Fruit fly (Drosophila melanogaster) whole organism, embryonic: ENCODE results near the gene boil.

Source experiments
- Ada2b ChIP-seq: fragments of 200-800 bp; sonication (Bioruptor generic); IDR thresholded peaks from 2 replicates; pipeline ENCODE4 v1.3.6; 2022; ENCODE audit warnings: missing biosample characterization, missing genetic modification characterization
- Bgb ChIP-seq: fragments of 200-800 bp; sonication (Bioruptor generic); IDR thresholded peaks from 2 replicates; pipeline ENCODE4 v1.3.6; 2022; ENCODE audit warnings: missing biosample characterization, missing genetic modification characterization; ENCODE audit not compliant: partially characterized antibody
- BtbVII ChIP-seq: fragments of 200-800 bp; sonication (Bioruptor generic); optimal IDR thresholded peaks from 3 replicates; lab custom pipeline; 2017; ENCODE audit warnings: missing biosample characterization, mild to moderate bottlenecking, missing genetic modification characterization
- C15 ChIP-seq: fragments of 200-800 bp; sonication (Bioruptor generic); IDR thresholded peaks from 3 replicates; pipeline ENCODE4 v1.3.6; 2022; ENCODE audit warnings: missing biosample characterization, missing genetic modification characterization
- CG10979 ChIP-seq: fragments of 200-800 bp; sonication (Bioruptor generic); optimal IDR thresholded peaks from 2 replicates; lab custom pipeline; 2018; ENCODE audit warnings: missing biosample characterization, mild to moderate bottlenecking, missing genetic modification characterization, moderate library complexity
- CG11504 ChIP-seq: fragments of 200-800 bp; sonication (Bioruptor generic); optimal IDR thresholded peaks from 3 replicates; lab custom pipeline; 2019; ENCODE audit warnings: missing biosample characterization, mild to moderate bottlenecking, missing genetic modification characterization, moderate library complexity
- CG11696 ChIP-seq: fragments of 200-800 bp; sonication (Bioruptor generic); IDR thresholded peaks from 2 replicates; pipeline ENCODE4 v1.3.6; 2022; ENCODE audit warnings: missing biosample characterization, missing genetic modification characterization
- CG12769 ChIP-seq: fragments of 200-800 bp; sonication (Bioruptor generic); optimal IDR thresholded peaks from 2 replicates; lab custom pipeline; 2019; ENCODE audit warnings: missing biosample characterization, mild to moderate bottlenecking, missing genetic modification characterization, moderate library complexity
- CG13424 ChIP-seq: fragments of 200-800 bp; sonication (Bioruptor generic); optimal IDR thresholded peaks from 2 replicates; lab custom pipeline; 2019; ENCODE audit warnings: missing biosample characterization, mild to moderate bottlenecking, missing genetic modification characterization, moderate library complexity
- CG15696 ChIP-seq: fragments of 200-800 bp; sonication (Bioruptor generic); optimal IDR thresholded peaks from 2 replicates; lab custom pipeline; 2019; ENCODE audit warnings: missing biosample characterization, mild to moderate bottlenecking, missing genetic modification characterization, moderate library complexity
- CG16813 ChIP-seq: fragments of 200-800 bp; sonication (Bioruptor generic); IDR thresholded peaks from 3 replicates; pipeline ENCODE4 v1.3.6; 2022; ENCODE audit warnings: missing biosample characterization, missing genetic modification characterization; ENCODE audit not compliant: partially characterized antibody
- CG17912 ChIP-seq: fragments of 200-800 bp; sonication (Bioruptor generic); optimal IDR thresholded peaks from 2 replicates; lab custom pipeline; 2018; ENCODE audit warnings: missing biosample characterization, mild to moderate bottlenecking, missing genetic modification characterization
- CG3847 ChIP-seq: fragments of 200-800 bp; sonication (Bioruptor generic); IDR thresholded peaks from 2 replicates; pipeline ENCODE4 v1.3.6; 2022; ENCODE audit warnings: missing biosample characterization, missing genetic modification characterization
- CG4360 ChIP-seq: fragments of 200-800 bp; sonication (Bioruptor generic); IDR thresholded peaks from 2 replicates; pipeline ENCODE4 v1.3.6; 2022; ENCODE audit warnings: missing biosample characterization, missing genetic modification characterization
- CG4707 ChIP-seq: fragments of 200-800 bp; sonication (Bioruptor generic); optimal IDR thresholded peaks from 2 replicates; lab custom pipeline; 2018; ENCODE audit warnings: missing biosample characterization, mild to moderate bottlenecking, missing genetic modification characterization, moderate library complexity
- CG7556 ChIP-seq: fragments of 200-800 bp; sonication (Bioruptor generic); optimal IDR thresholded peaks from 2 replicates; lab custom pipeline; 2017; ENCODE audit warnings: missing biosample characterization, mild to moderate bottlenecking, missing genetic modification characterization
- CG7786 ChIP-seq: fragments of 200-800 bp; sonication (Bioruptor generic); optimal IDR thresholded peaks from 2 replicates; lab custom pipeline; 2016; ENCODE audit warnings: missing biosample characterization, missing genetic modification characterization
- CG8290 ChIP-seq, 3 experiments: fragments of 200-800 bp; sonication (Bioruptor generic); optimal IDR thresholded peaks; 2 replicates each; lab custom pipeline; 2016 to 2019; ENCODE audit warnings: missing biosample characterization in 3 of 3, missing genetic modification characterization in 3 of 3, mild to moderate bottlenecking in 2 of 3, moderate library complexity in 1 of 3
- CG8478 ChIP-seq: fragments of >200 bp; optimal IDR thresholded peaks from 2 replicates; lab custom pipeline; 2018
- CG8944 ChIP-seq: fragments of 200-800 bp; sonication (Bioruptor generic); optimal IDR thresholded peaks from 3 replicates; lab custom pipeline; 2016; ENCODE audit warnings: missing biosample characterization, missing genetic modification characterization
- CkIIα-i1 ChIP-seq: fragments of 200-800 bp; sonication (Bioruptor generic); IDR thresholded peaks from 2 replicates; pipeline ENCODE4 v1.3.6; 2022; ENCODE audit warnings: missing biosample characterization, missing genetic modification characterization
- Dek ChIP-seq: fragments of 200-800 bp; sonication (Bioruptor generic); optimal IDR thresholded peaks from 3 replicates; lab custom pipeline; 2019; ENCODE audit warnings: missing biosample characterization, mild to moderate bottlenecking, missing genetic modification characterization, moderate library complexity
- Dfd ChIP-seq, 2 experiments: fragments of >200 bp; optimal IDR thresholded peaks; 2 replicates each; lab custom pipeline; 2017; ENCODE audit warnings: missing biosample characterization in 2 of 2, missing genetic modification characterization in 2 of 2
- Dll ChIP-seq: fragments of 200-800 bp; sonication (Bioruptor generic); IDR thresholded peaks from 4 replicates; pipeline ENCODE4 v1.3.6; 2022; ENCODE audit warnings: missing biosample characterization, missing genetic modification characterization; ENCODE audit not compliant: partially characterized antibody
- Hmr ChIP-seq: fragments of 200-800 bp; sonication (Bioruptor generic); optimal IDR thresholded peaks from 3 replicates; lab custom pipeline; 2017; ENCODE audit warnings: mild to moderate bottlenecking, missing biosample characterization, missing genetic modification reagents, missing genetic modification characterization
- Mad ChIP-seq: fragments of 200-800 bp; sonication (Bioruptor generic); optimal IDR thresholded peaks from 2 replicates; lab custom pipeline; 2016; ENCODE audit warnings: missing biosample characterization, missing genetic modification characterization
- NC2α ChIP-seq: fragments of 200-800 bp; sonication (Bioruptor generic); optimal IDR thresholded peaks from 2 replicates; lab custom pipeline; 2016; ENCODE audit warnings: missing biosample characterization, missing genetic modification characterization
- Oli ChIP-seq: fragments of 200-800 bp; sonication (Bioruptor generic); optimal IDR thresholded peaks from 2 replicates; lab custom pipeline; 2018; ENCODE audit warnings: missing biosample characterization, mild to moderate bottlenecking, missing genetic modification characterization, moderate library complexity
- Sry-β ChIP-seq: fragments of 200-800 bp; sonication (Bioruptor generic); optimal IDR thresholded peaks from 2 replicates; lab custom pipeline; 2018; ENCODE audit warnings: missing biosample characterization, mild to moderate bottlenecking, missing genetic modification characterization, moderate library complexity
- ara ChIP-seq: fragments of 200-800 bp; sonication (Bioruptor generic); IDR thresholded peaks from 2 replicates; pipeline ENCODE4 v1.3.6; 2022; ENCODE audit warnings: missing biosample characterization, missing genetic modification characterization
- bsh ChIP-seq, 2 experiments: fragments of 200-800 bp; sonication (Bioruptor generic); optimal IDR thresholded peaks; 2 replicates each; lab custom pipeline; 2017 to 2018; ENCODE audit warnings: mild to moderate bottlenecking in 2 of 2, missing biosample characterization in 2 of 2, missing genetic modification characterization in 2 of 2, moderate library complexity in 1 of 2
- crp ChIP-seq, 2 experiments: fragments of 200-800 bp; sonication (Bioruptor generic); optimal IDR thresholded peaks; 2 replicates in 1 of 2; 3 replicates in 1 of 2; lab custom pipeline; 2017; ENCODE audit warnings: missing biosample characterization in 2 of 2, missing genetic modification characterization in 2 of 2, mild to moderate bottlenecking in 1 of 2, moderate library complexity in 1 of 2
- da ChIP-seq: fragments of 200-800 bp; sonication (Bioruptor generic); optimal IDR thresholded peaks from 2 replicates; lab custom pipeline; 2016; ENCODE audit warnings: missing biosample characterization, missing genetic modification characterization
- ewg ChIP-seq: fragments of 200-800 bp; sonication (Bioruptor generic); optimal IDR thresholded peaks from 3 replicates; lab custom pipeline; 2017; ENCODE audit warnings: mild to moderate bottlenecking, missing biosample characterization, missing genetic modification reagents, missing genetic modification characterization
- fd64A ChIP-seq: fragments of 200-800 bp; sonication (Bioruptor generic); optimal IDR thresholded peaks from 3 replicates; lab custom pipeline; 2018; ENCODE audit warnings: missing biosample characterization, mild to moderate bottlenecking, missing genetic modification characterization
- hbn ChIP-seq: fragments of 200-800 bp; sonication (Bioruptor generic); IDR thresholded peaks from 2 replicates; pipeline ENCODE4 v1.3.6; 2022; ENCODE audit warnings: missing biosample characterization, missing genetic modification characterization; ENCODE audit not compliant: partially characterized antibody
- inv ChIP-seq: fragments of 200-800 bp; sonication (Bioruptor generic); IDR thresholded peaks from 2 replicates; pipeline ENCODE4 v1.3.6; 2022; ENCODE audit warnings: missing biosample characterization, missing genetic modification characterization; ENCODE audit not compliant: partially characterized antibody
- klu ChIP-seq: fragments of 200-800 bp; sonication (Bioruptor generic); IDR thresholded peaks from 2 replicates; pipeline ENCODE4 v1.3.6; 2022; ENCODE audit warnings: missing biosample characterization, missing genetic modification characterization
- kni ChIP-seq: fragments of 200-800 bp; sonication (Bioruptor generic); optimal IDR thresholded peaks from 3 replicates; lab custom pipeline; 2017; ENCODE audit warnings: mild to moderate bottlenecking, missing biosample characterization, missing genetic modification reagents, missing genetic modification characterization
- lola ChIP-seq, 3 experiments: fragments of >200 bp in 2 of 3; fragments of 200-800 bp in 1 of 3; sonication (Bioruptor generic) in 1 of 3; optimal IDR thresholded peaks; 2 replicates each; lab custom pipeline; 2017 to 2019; ENCODE audit warnings: missing biosample characterization in 3 of 3, missing genetic modification characterization in 3 of 3, mild to moderate bottlenecking in 1 of 3, moderate library complexity in 1 of 3
- nau ChIP-seq: fragments of 200-800 bp; sonication (Bioruptor generic); optimal IDR thresholded peaks from 3 replicates; lab custom pipeline; 2017; ENCODE audit warnings: missing biosample characterization, mild to moderate bottlenecking, missing genetic modification characterization, missing genetic modification reagents
- pb ChIP-seq: fragments of 200-800 bp; sonication (Bioruptor generic); optimal IDR thresholded peaks from 3 replicates; lab custom pipeline; 2016; ENCODE audit warnings: missing biosample characterization, missing genetic modification characterization
- pnt ChIP-seq: fragments of 200-800 bp; sonication (Bioruptor generic); optimal IDR thresholded peaks from 3 replicates; lab custom pipeline; 2016; ENCODE audit warnings: missing biosample characterization, missing genetic modification characterization
- ranshi ChIP-seq: fragments of 200-800 bp; sonication (Bioruptor generic); IDR thresholded peaks from 2 replicates; pipeline ENCODE4 v1.3.6; 2022; ENCODE audit warnings: missing biosample characterization, missing genetic modification characterization
- slp2 ChIP-seq: fragments of 200-800 bp; sonication (Bioruptor generic); optimal IDR thresholded peaks from 2 replicates; lab custom pipeline; 2016; ENCODE audit warnings: missing biosample characterization, missing genetic modification characterization
- sqz ChIP-seq: fragments of 200-800 bp; sonication (Bioruptor generic); optimal IDR thresholded peaks from 3 replicates; lab custom pipeline; 2018; ENCODE audit warnings: missing biosample characterization, mild to moderate bottlenecking, missing genetic modification characterization
- unpg ChIP-seq: fragments of 200-800 bp; sonication (Bioruptor generic); optimal IDR thresholded peaks from 3 replicates; lab custom pipeline; 2018; ENCODE audit warnings: missing biosample characterization, mild to moderate bottlenecking, missing genetic modification characterization, moderate library complexity

The boil gene

dm6 chrX:4909938-4910778 lies 34.7 kb downstream of the boil start (continued):
- TF ChIP-seq hbn (GFP tag; lab: Robert Waterston, UW) (0 out of 2 replicates have a peak, but pooled peaks have one; percentile 38), nau (GFP tag; lab: Kevin White, UChicago) (peak; percentile 100), ara (peak; percentile 100), kni (peak; percentile 92), CG8290 (GFP tag; optimal IDR thresholded peaks at IDR 0.05; lab: Kevin White, UChicago) (peak; percentile 99), CG8290 (tag; optimal IDR thresholded peaks at IDR 0.05; lab: Kevin White, UChicago) (peak; percentile 96 to 99), Dll (no peak), ranshi (peak; percentile 100), CG8944 (GFP tag; lab: Kevin White, UChicago) (peak; percentile 99), NC2α (GFP tag; lab: Kevin White, UChicago) (peak; percentile 99), CG11696 (GFP tag; lab: Robert Waterston, UW) (peak; percentile 98), fd64A (GFP tag; lab: Kevin White, UChicago) (peak; percentile 99), bsh (GFP tag; optimal IDR thresholded peaks at IDR 0.05; lab: Kevin White, UChicago) (peak; percentile 100), CG4360 (peak; percentile 98), Sry-β (GFP tag; lab: Kevin White, UChicago) (peak; percentile 79), slp2 (GFP tag; lab: Kevin White, UChicago) (peak; percentile 100), da (GFP tag; lab: Kevin White, UChicago) (peak; percentile 99), inv (GFP tag; lab: Robert Waterston, UW) (peak; percentile 13; the same call in 1 of the 2 replicates), CG15696 (tag; lab: Kevin White, UChicago) (peak; percentile 100), CG10979 (tag; lab: Kevin White, UChicago) (peak; percentile 100), Hmr (peak; percentile 100), lola (GFP tag; optimal IDR thresholded peaks at IDR 0.05; lab: Kevin White, UChicago) (peak in 1 of 3 experiments; percentile 100), CG11504 (tag; lab: Kevin White, UChicago) (peak; percentile 99), pnt (GFP tag; lab: Kevin White, UChicago) (peak; percentile 100), CG7786 (GFP tag; lab: Kevin White, UChicago) (peak; percentile 100), Oli (tag; lab: Kevin White, UChicago) (peak; percentile 100), CG3847 (peak; percentile 100), Ada2b (GFP tag; lab: Robert Waterston, UW) (peak; percentile 100), pb (GFP tag; lab: Kevin White, UChicago) (peak; percentile 99), ewg (peak; percentile 99), crp (GFP tag; optimal IDR thresholded peaks at IDR 0.05; lab: Kevin White, UChicago) (peak; percentile 32 to 79), unpg (GFP tag; lab: Kevin White, UChicago) (peak; percentile 100), CG7556 (GFP tag; lab: Kevin White, UChicago) (peak; percentile 100), CG4707 (GFP tag; lab: Kevin White, UChicago) (peak; percentile 97), sqz (GFP tag; lab: Kevin White, UChicago) (peak; percentile 100), CG12769 (tag; lab: Kevin White, UChicago) (peak; percentile 99), CG13424 (tag; lab: Kevin White, UChicago) (peak; percentile 100), C15 (GFP tag; lab: Robert Waterston, UW) (peak; percentile 99), klu (GFP tag; lab: Robert Waterston, UW) (peak; percentile 99), Dfd (GFP tag; optimal IDR thresholded peaks at IDR 0.05; lab: Kevin White, UChicago) (peak in 1 of 2 experiments; percentile 3), CG8478 (lab: Kevin White, UChicago) (no peak), Mad (GFP tag; lab: Kevin White, UChicago) (peak; percentile 100), CG17912 (GFP tag; lab: Kevin White, UChicago) (peak; percentile 99), Bgb (GFP tag; lab: Robert Waterston, UW) (no peak), CG16813 (no peak), BtbVII (GFP tag; lab: Kevin White, UChicago) (peak; percentile 100), CkIIα-i1 (GFP tag; lab: Robert Waterston, UW) (peak; percentile 99), Dek (tag; lab: Kevin White, UChicago) (peak; percentile 100)
